ENCODE assay signal across 4 worm cellular contexts in genomic region chrIV:3531535-3531934, ce11.
TF ChIP-seq lines count a peak whose summit lies in the region.

No protein-coding gene starts in this region.

TF ChIP-seq in whole organism, L3 larva, 47 proteins besides CTCF, POLR2A, EP300 and RAD21:
- TF ChIP-seq jun-1 (tag; optimal IDR thresholded peaks at IDR 0.05; lab: Kevin White, UChicago): no peak
- TF ChIP-seq nhr-23 (tag; optimal IDR thresholded peaks at IDR 0.05; lab: Kevin White, UChicago): no peak
- peak; percentile 93 for TF ChIP-seq ceh-28 (tag; optimal IDR thresholded peaks at IDR 0.05; lab: Kevin White, UChicago)
- TF ChIP-seq lin-39 (tag; optimal IDR thresholded peaks at IDR 0.05; lab: Kevin White, UChicago): no peak
- no peak for TF ChIP-seq elt-2 (tag; optimal IDR thresholded peaks at IDR 0.05; lab: Kevin White, UChicago)

TF ChIP-seq in whole organism, L4 larva, 104 proteins besides CTCF, POLR2A, EP300 and RAD21:
- TF ChIP-seq ceh-28 (tag; optimal IDR thresholded peaks at IDR 0.05; lab: Kevin White, UChicago): peak; percentile 92
- no peak for TF ChIP-seq tra-1 (GFP tag; IDR thresholded peaks at IDR 0.05; lab: Robert Waterston, UW)

TF ChIP-seq in whole organism, late embryonic, 69 proteins besides CTCF, POLR2A, EP300 and RAD21:
- TF ChIP-seq ceh-6 (GFP tag; optimal IDR thresholded peaks at IDR 0.05; lab: Kevin White, UChicago): no peak
- TF ChIP-seq ceh-48 (tag; optimal IDR thresholded peaks at IDR 0.05; lab: Kevin White, UChicago): peak; percentile 62

TF ChIP-seq in whole organism, midembryonic, 9 proteins besides CTCF, POLR2A, EP300 and RAD21:
- TF ChIP-seq T22C8.4 (GFP tag; IDR thresholded peaks at IDR 0.05; lab: Robert Waterston, UW): peak; percentile 66; the same call in 1 of the 2 replicates
- TF ChIP-seq cog-1 (tag; optimal IDR thresholded peaks at IDR 0.05; lab: Kevin White, UChicago): no peak
